Fruit fly (Drosophila melanogaster) whole organism, embryonic: Measurements from ENCODE around the gene tup.

Source experiments
- Abd-B ChIP-seq: fragments of 200-800 bp; sonication (Bioruptor generic); optimal IDR thresholded peaks from 2 replicates; lab custom pipeline; 2018; ENCODE audit warnings: missing biosample characterization, mild to moderate bottlenecking, missing genetic modification characterization, moderate library complexity
- Adf1 ChIP-seq: fragments of 200-800 bp; sonication (Bioruptor generic); IDR thresholded peaks from 2 replicates; pipeline ENCODE4 v1.3.6; 2022; ENCODE audit warnings: missing biosample characterization, missing genetic modification characterization
- Asciz ChIP-seq: fragments of 200-800 bp; sonication (Bioruptor generic); optimal IDR thresholded peaks from 2 replicates; lab custom pipeline; 2017; ENCODE audit warnings: missing biosample characterization, mild to moderate bottlenecking, missing genetic modification characterization, missing genetic modification reagents
- Atf-2 ChIP-seq: fragments of 200-800 bp; sonication (Bioruptor generic); optimal IDR thresholded peaks from 2 replicates; lab custom pipeline; 2016; ENCODE audit warnings: missing biosample characterization, missing genetic modification characterization
- CG10209 ChIP-seq: fragments of 200-800 bp; sonication (Bioruptor generic); optimal IDR thresholded peaks from 3 replicates; lab custom pipeline; 2017; ENCODE audit warnings: missing biosample characterization, mild to moderate bottlenecking, missing genetic modification characterization, missing genetic modification reagents
- CG10366 ChIP-seq: fragments of 200-800 bp; sonication (Bioruptor generic); IDR thresholded peaks from 2 replicates; pipeline ENCODE4 v1.3.6; 2022; ENCODE audit warnings: missing biosample characterization, missing genetic modification characterization
- CG11093 ChIP-seq: fragments of 200-800 bp; sonication (Bioruptor generic); IDR thresholded peaks from 3 replicates; pipeline ENCODE4 v1.3.6; 2022; ENCODE audit warnings: missing biosample characterization, missing genetic modification characterization
- CG13775 ChIP-seq: fragments of 200-800 bp; sonication (Bioruptor generic); optimal IDR thresholded peaks from 3 replicates; lab custom pipeline; 2017; ENCODE audit warnings: missing biosample characterization, mild to moderate bottlenecking, missing genetic modification characterization
- CG17359 ChIP-seq: fragments of 200-800 bp; sonication (Bioruptor generic); optimal IDR thresholded peaks from 3 replicates; lab custom pipeline; 2018; ENCODE audit warnings: missing biosample characterization, mild to moderate bottlenecking, missing genetic modification characterization, moderate library complexity
- CG2875 ChIP-seq: fragments of 200-800 bp; sonication (Bioruptor generic); optimal IDR thresholded peaks from 2 replicates; lab custom pipeline; 2017; ENCODE audit warnings: missing biosample characterization, mild to moderate bottlenecking, missing genetic modification characterization, missing genetic modification reagents
- CG31365 ChIP-seq: fragments of 200-800 bp; sonication (Bioruptor generic); optimal IDR thresholded peaks from 2 replicates; lab custom pipeline; 2018; ENCODE audit warnings: missing biosample characterization, mild to moderate bottlenecking, missing genetic modification characterization
- CG32772 ChIP-seq: fragments of 200-800 bp; sonication (Bioruptor generic); IDR thresholded peaks from 2 replicates; pipeline ENCODE4 v1.3.6; 2022; ENCODE audit warnings: missing biosample characterization, missing genetic modification characterization
- CG34422 ChIP-seq: fragments of 200-800 bp; sonication (Bioruptor generic); IDR thresholded peaks from 3 replicates; pipeline ENCODE4 v1.3.6; 2022; ENCODE audit warnings: missing biosample characterization, missing genetic modification characterization
- CG3995 ChIP-seq: fragments of 200-800 bp; sonication (Bioruptor generic); optimal IDR thresholded peaks from 3 replicates; lab custom pipeline; 2016; ENCODE audit warnings: missing biosample characterization, missing genetic modification characterization
- CG6175 ChIP-seq: fragments of 200-800 bp; sonication (Bioruptor generic); IDR thresholded peaks from 3 replicates; pipeline ENCODE4 v1.3.6; 2022; ENCODE audit warnings: missing biosample characterization, missing genetic modification characterization
- CG6654 ChIP-seq: fragments of 200-800 bp; sonication (Bioruptor generic); optimal IDR thresholded peaks from 2 replicates; lab custom pipeline; 2017; ENCODE audit warnings: missing biosample characterization, mild to moderate bottlenecking, missing genetic modification characterization
- CG8281 ChIP-seq: fragments of 200-800 bp; sonication (Bioruptor generic); optimal IDR thresholded peaks from 2 replicates; lab custom pipeline; 2018; ENCODE audit warnings: missing biosample characterization, mild to moderate bottlenecking, missing genetic modification characterization, moderate library complexity
- CG8290 ChIP-seq, 3 experiments: fragments of 200-800 bp; sonication (Bioruptor generic); optimal IDR thresholded peaks; 2 replicates each; lab custom pipeline; 2016 to 2019; ENCODE audit warnings: missing biosample characterization in 3 of 3, missing genetic modification characterization in 3 of 3, mild to moderate bottlenecking in 2 of 3, moderate library complexity in 1 of 3
- CG8359 ChIP-seq: fragments of 200-800 bp; sonication (Bioruptor generic); optimal IDR thresholded peaks from 2 replicates; lab custom pipeline; 2017; ENCODE audit warnings: missing biosample characterization, mild to moderate bottlenecking, missing genetic modification characterization, borderline replicate concordance
- CG8478 ChIP-seq: fragments of >200 bp; optimal IDR thresholded peaks from 2 replicates; lab custom pipeline; 2018
- Chrac-16 ChIP-seq: fragments of 200-800 bp; sonication (Bioruptor generic); optimal IDR thresholded peaks from 3 replicates; lab custom pipeline; 2016; ENCODE audit warnings: missing biosample characterization, missing genetic modification characterization
- Dad ChIP-seq: fragments of 200-800 bp; sonication (Bioruptor generic); optimal IDR thresholded peaks from 3 replicates; lab custom pipeline; 2016; ENCODE audit warnings: missing biosample characterization, missing genetic modification characterization
- E2f1 ChIP-seq: fragments of 200-800 bp; sonication (Bioruptor generic); IDR thresholded peaks from 2 replicates; pipeline ENCODE4 v1.3.6; 2022; ENCODE audit warnings: missing biosample characterization, missing genetic modification characterization
- Gsc ChIP-seq: fragments of 200-800 bp; sonication (Bioruptor generic); IDR thresholded peaks from 2 replicates; pipeline ENCODE4 v1.3.6; 2022; ENCODE audit warnings: missing biosample characterization, missing genetic modification characterization
- HmgD ChIP-seq: fragments of 200-800 bp; sonication (Bioruptor generic); optimal IDR thresholded peaks from 3 replicates; lab custom pipeline; 2016; ENCODE audit warnings: missing biosample characterization, missing genetic modification characterization
- Hmr ChIP-seq: fragments of 200-800 bp; sonication (Bioruptor generic); optimal IDR thresholded peaks from 3 replicates; lab custom pipeline; 2017; ENCODE audit warnings: mild to moderate bottlenecking, missing biosample characterization, missing genetic modification reagents, missing genetic modification characterization
- Hr39 ChIP-seq: fragments of >200 bp; optimal IDR thresholded peaks from 2 replicates; lab custom pipeline; 2017
- Hr51 ChIP-seq, 2 experiments: fragments of 200-800 bp; sonication (Bioruptor generic); optimal IDR thresholded peaks; 2 replicates in 1 of 2; 3 replicates in 1 of 2; lab custom pipeline; 2016 to 2018; ENCODE audit warnings: missing biosample characterization in 2 of 2, missing genetic modification characterization in 2 of 2, mild to moderate bottlenecking in 1 of 2, moderate library complexity in 1 of 2
- Med ChIP-seq: fragments of 200-800 bp; sonication (Bioruptor generic); peaks from one replicate; lab custom pipeline; 2016; ENCODE audit warnings: missing biosample characterization, missing genetic modification characterization, mild to moderate bottlenecking, inconsistent platforms, moderate library complexity
- NC2α ChIP-seq: fragments of 200-800 bp; sonication (Bioruptor generic); optimal IDR thresholded peaks from 2 replicates; lab custom pipeline; 2016; ENCODE audit warnings: missing biosample characterization, missing genetic modification characterization
- Nf-YC ChIP-seq: fragments of 200-800 bp; optimal IDR thresholded peaks from 3 replicates; lab custom pipeline; 2019; ENCODE audit warnings: missing biosample characterization, mild to moderate bottlenecking, missing genetic modification characterization, moderate library complexity
- Sox102F ChIP-seq: fragments of 200-800 bp; sonication (Bioruptor generic); optimal IDR thresholded peaks from 2 replicates; lab custom pipeline; 2018; ENCODE audit warnings: missing biosample characterization, mild to moderate bottlenecking, missing genetic modification characterization, moderate library complexity
- bowl ChIP-seq: fragments of 200-800 bp; sonication (Bioruptor generic); IDR thresholded peaks from 2 replicates; pipeline ENCODE4 v1.3.6; 2022; ENCODE audit warnings: missing biosample characterization, missing genetic modification characterization
- cwo ChIP-seq: fragments of 200-800 bp; sonication (Bioruptor generic); optimal IDR thresholded peaks from 3 replicates; lab custom pipeline; 2017; ENCODE audit warnings: missing biosample characterization, missing genetic modification characterization, mild to moderate bottlenecking, moderate library complexity, missing genetic modification reagents
- esg ChIP-seq: fragments of 200-800 bp; sonication (Bioruptor generic); conservative IDR thresholded peaks from 2 replicates; pipeline ENCODE4 v1.3.6; 2022; ENCODE audit warnings: missing biosample characterization, missing genetic modification characterization
- eve ChIP-seq, 2 experiments: fragments of >200 bp; optimal IDR thresholded peaks; 2 replicates each; lab custom pipeline; 2017; ENCODE audit warnings: missing biosample characterization in 2 of 2, missing genetic modification characterization in 2 of 2
- exex ChIP-seq: fragments of 200-800 bp; sonication (Bioruptor generic); optimal IDR thresholded peaks from 4 replicates; lab custom pipeline; 2018; ENCODE audit warnings: missing biosample characterization, mild to moderate bottlenecking, missing genetic modification characterization, moderate library complexity
- fd102C ChIP-seq: fragments of 200-800 bp; sonication (Bioruptor generic); optimal IDR thresholded peaks from 2 replicates; lab custom pipeline; 2018; ENCODE audit warnings: missing biosample characterization, mild to moderate bottlenecking, missing genetic modification characterization, moderate library complexity
- gsb-n ChIP-seq: fragments of 200-800 bp; sonication (Bioruptor generic); optimal IDR thresholded peaks from 3 replicates; lab custom pipeline; 2018; ENCODE audit warnings: missing biosample characterization, mild to moderate bottlenecking, missing genetic modification characterization
- kah ChIP-seq: fragments of 200-800 bp; sonication (Bioruptor generic); optimal IDR thresholded peaks from 2 replicates; lab custom pipeline; 2018; ENCODE audit warnings: missing biosample characterization, mild to moderate bottlenecking, missing genetic modification characterization
- kay ChIP-seq: fragments of 200-800 bp; sonication (Bioruptor generic); optimal IDR thresholded peaks from 2 replicates; lab custom pipeline; 2016; ENCODE audit warnings: missing biosample characterization, missing genetic modification characterization
- ken ChIP-seq: fragments of 200-800 bp; sonication (Bioruptor generic); IDR thresholded peaks from 3 replicates; pipeline ENCODE4 v1.3.6; 2022; ENCODE audit warnings: missing biosample characterization, missing genetic modification characterization
- klu ChIP-seq: fragments of 200-800 bp; sonication (Bioruptor generic); IDR thresholded peaks from 2 replicates; pipeline ENCODE4 v1.3.6; 2022; ENCODE audit warnings: missing biosample characterization, missing genetic modification characterization
- maf-S ChIP-seq: fragments of 200-800 bp; sonication (Bioruptor generic); optimal IDR thresholded peaks from 2 replicates; lab custom pipeline; 2016; ENCODE audit warnings: missing biosample characterization, missing genetic modification characterization
- pum ChIP-seq: fragments of 200-800 bp; sonication (Bioruptor generic); optimal IDR thresholded peaks from 2 replicates; lab custom pipeline; 2016; ENCODE audit warnings: missing biosample characterization, missing genetic modification characterization
- sima ChIP-seq: fragments of 200-800 bp; sonication (Bioruptor generic); optimal IDR thresholded peaks from 2 replicates; lab custom pipeline; 2016; ENCODE audit warnings: missing biosample characterization, missing genetic modification characterization
- sqz ChIP-seq: fragments of 200-800 bp; sonication (Bioruptor generic); optimal IDR thresholded peaks from 3 replicates; lab custom pipeline; 2018; ENCODE audit warnings: missing biosample characterization, mild to moderate bottlenecking, missing genetic modification characterization
- wek ChIP-seq: fragments of 200-800 bp; sonication (Bioruptor generic); optimal IDR thresholded peaks from 3 replicates; lab custom pipeline; 2018; ENCODE audit warnings: missing biosample characterization, mild to moderate bottlenecking, missing genetic modification characterization, moderate library complexity
- zen2 ChIP-seq: fragments of 200-800 bp; sonication (Bioruptor generic); IDR thresholded peaks from 3 replicates; pipeline ENCODE4 v1.3.6; 2022; ENCODE audit warnings: missing biosample characterization, missing genetic modification characterization; ENCODE audit not compliant: partially characterized antibody

tup gene

DNA sequence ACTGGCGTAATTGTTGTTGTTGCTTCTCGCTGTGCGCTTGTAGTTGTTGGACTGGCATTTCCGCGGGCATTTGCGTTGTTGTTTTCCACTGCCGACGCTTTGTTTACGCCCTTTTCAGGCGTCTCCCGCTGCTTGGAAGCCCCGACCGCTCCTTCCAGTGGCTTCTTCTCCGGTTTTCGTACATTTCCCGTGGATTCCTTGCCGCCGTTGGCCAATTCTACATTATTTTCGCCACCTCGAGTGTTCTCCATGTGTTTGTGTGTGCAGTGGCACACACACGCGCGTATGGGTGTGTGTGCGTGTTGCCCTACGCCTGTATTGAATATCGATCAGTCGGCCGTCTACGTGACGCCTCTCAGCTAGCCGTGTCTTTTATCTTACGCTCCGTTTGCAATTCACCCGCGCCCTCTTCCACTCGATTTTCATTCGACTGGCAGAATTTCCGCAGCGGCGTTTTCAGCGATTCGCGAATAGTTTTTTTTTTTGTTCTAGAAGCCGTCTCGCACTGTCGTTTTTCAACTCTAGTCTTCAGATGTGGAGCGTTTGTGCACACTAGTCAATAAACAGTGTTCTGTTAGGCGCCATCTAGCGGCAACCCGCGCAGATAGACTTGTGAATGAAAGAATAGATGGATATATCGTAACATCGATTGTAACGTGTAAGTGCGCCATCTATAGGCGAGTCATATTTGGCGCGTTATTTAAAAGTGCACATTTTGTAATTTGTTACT is 41.8 kb downstream of the tup start, which contains the start of gene CG10600 (continued):
- TF ChIP-seq CG17359 (tag; lab: Kevin White, UChicago) (peak; percentile 70), CG31365 (tag; lab: Kevin White, UChicago) (peak; percentile 67), CG6654 (GFP tag; lab: Kevin White, UChicago) (no peak), zen2 (GFP tag; lab: Robert Waterston, UW) (peak; percentile 88), wek (GFP tag; lab: Kevin White, UChicago) (peak; percentile 39), Sox102F (GFP tag; lab: Kevin White, UChicago) (no peak), kay (peak; percentile 64), bowl (no peak), Nf-YC (peak; percentile 59), maf-S (peak; percentile 81), esg (GFP tag; lab: Robert Waterston, UW) (no peak), Hmr (GFP tag; lab: Kevin White, UChicago) (peak; percentile 93), Chrac-16 (GFP tag; lab: Kevin White, UChicago) (peak; percentile 79), pum (GFP tag; lab: Kevin White, UChicago) (peak; percentile 86), CG8478 (lab: Kevin White, UChicago) (peak; percentile 87), Dad (peak; percentile 85), CG8359 (GFP tag; lab: Kevin White, UChicago) (peak; percentile 38), cwo (GFP tag; lab: Kevin White, UChicago) (peak; percentile 65), gsb-n (peak; percentile 59), CG11093 (no peak), exex (tag; lab: Kevin White, UChicago) (no peak), CG8290 (GFP tag; optimal IDR thresholded peaks at IDR 0.05; lab: Kevin White, UChicago) (peak; percentile 98), CG8290 (tag; optimal IDR thresholded peaks at IDR 0.05; lab: Kevin White, UChicago) (peak; percentile 75 to 95), CG34422 (GFP tag; lab: Robert Waterston, UW) (peak; percentile 92), CG3995 (GFP tag; lab: Kevin White, UChicago) (peak; percentile 94), Atf-2 (peak; percentile 74), sqz (peak; percentile 99), Abd-B (GFP tag; lab: Kevin White, UChicago) (peak; percentile 72), HmgD (GFP tag; lab: Kevin White, UChicago) (peak; percentile 97), Gsc (GFP tag; lab: Robert Waterston, UW) (no peak), CG8281 (tag; lab: Kevin White, UChicago) (no peak), Hr51 (GFP tag; optimal IDR thresholded peaks at IDR 0.05; lab: Kevin White, UChicago) (peak in 1 of 2 experiments; percentile 93), CG10366 (GFP tag; lab: Robert Waterston, UW) (peak; percentile 57), CG32772 (GFP tag; lab: Robert Waterston, UW) (peak; percentile 91), sima (GFP tag; lab: Kevin White, UChicago) (peak; percentile 34), eve (GFP tag; optimal IDR thresholded peaks at IDR 0.05; lab: Kevin White, UChicago) (no peak), Med (GFP tag; lab: Kevin White, UChicago) (peak; percentile 98), CG2875 (peak; percentile 40), fd102C (GFP tag; lab: Kevin White, UChicago) (peak; percentile 63), Hr39 (lab: Kevin White, UChicago) (no peak), klu (peak; percentile 64), CG13775 (GFP tag; lab: Kevin White, UChicago) (peak; percentile 46), kah (GFP tag; lab: Kevin White, UChicago) (peak; percentile 16), CG10209 (GFP tag; lab: Kevin White, UChicago) (peak; percentile 78), Asciz (GFP tag; lab: Kevin White, UChicago) (no peak), ken (GFP tag; lab: Robert Waterston, UW) (peak; percentile 74; the same call in 2 of the 3 replicates), CG6175 (GFP tag; lab: Robert Waterston, UW) (peak; percentile 51; the same call in 1 of the 3 replicates), NC2α (peak; percentile 59), E2f1 (peak; percentile 64), Adf1 (peak; percentile 51)
